Worm (Caenorhabditis elegans) whole organism, L1 larva: Measurements from ENCODE around the gene leo-1.

Experiments
- F16B12.6 ChIP-seq: fragments of 150-350 bp; optimal IDR thresholded peaks from 2 replicates; lab custom pipeline; 2014; ENCODE audit warnings: missing biosample characterization, missing genetic modification characterization
- Y116A8C.19 ChIP-seq: sonication (generic microtip); optimal IDR thresholded peaks from 2 replicates; lab custom pipeline; 2016; ENCODE audit warnings: missing compliant biosample characterization, missing genetic modification characterization, borderline replicate concordance
- aha-1 ChIP-seq: fragments of 150-350 bp; optimal IDR thresholded peaks from 2 replicates; lab custom pipeline; 2014; ENCODE audit warnings: missing biosample characterization, missing genetic modification characterization
- alr-1 ChIP-seq: fragments of 200-800 bp; sonication (Bioruptor generic); optimal IDR thresholded peaks from 2 replicates; lab custom pipeline; 2018; ENCODE audit warnings: borderline replicate concordance, mild to moderate bottlenecking, missing genetic modification characterization, missing compliant biosample characterization
- blmp-1 ChIP-seq: fragments of 150-350 bp; optimal IDR thresholded peaks from 2 replicates; lab custom pipeline; 2014; ENCODE audit warnings: missing biosample characterization, missing genetic modification characterization
- ceh-82 ChIP-seq, 3 experiments: fragments of 150-350 bp in 1 of 3; sonication (generic microtip) in 2 of 3; optimal IDR thresholded peaks; 2 replicates each; lab custom pipeline; 2014 to 2017; ENCODE audit warnings: missing biosample characterization in 3 of 3, missing genetic modification characterization in 3 of 3
- efl-1 ChIP-seq, 4 experiments: fragments of 150-350 bp; optimal IDR thresholded peaks in 3 of 4; peaks in 1 of 4; 1 replicate in 1 of 4; 2 replicates in 3 of 4; lab custom pipeline; 2014; ENCODE audit warnings: missing biosample characterization in 2 of 4, missing genetic modification characterization in 2 of 4, missing genetic modification reagents in 2 of 4
- elt-2 ChIP-seq: sonication (generic microtip); optimal IDR thresholded peaks from 2 replicates; lab custom pipeline; 2016; ENCODE audit warnings: missing genetic modification characterization, mild to moderate bottlenecking, inconsistent platforms, missing compliant biosample characterization, missing genetic modification reagents
- fkh-4 ChIP-seq: sonication (generic microtip); optimal IDR thresholded peaks from 2 replicates; lab custom pipeline; 2016; ENCODE audit warnings: missing compliant biosample characterization, missing genetic modification characterization, borderline replicate concordance
- hlh-17 ChIP-seq: fragments of 200-800 bp; sonication (Bioruptor generic); optimal IDR thresholded peaks from 2 replicates; lab custom pipeline; 2018; ENCODE audit warnings: missing genetic modification characterization, mild to moderate bottlenecking, missing compliant biosample characterization, moderate library complexity, borderline replicate concordance
- hlh-4 ChIP-seq: sonication (generic microtip); optimal IDR thresholded peaks from 2 replicates; lab custom pipeline; 2016; ENCODE audit warnings: mild to moderate bottlenecking, missing genetic modification characterization, missing compliant biosample characterization
- jun-1 ChIP-seq: fragments of 150-350 bp; optimal IDR thresholded peaks from 2 replicates; lab custom pipeline; 2014; ENCODE audit warnings: missing biosample characterization, missing genetic modification reagents, missing genetic modification characterization
- lin-13 ChIP-seq: fragments of 150-350 bp; optimal IDR thresholded peaks from 2 replicates; lab custom pipeline; 2014; ENCODE audit warnings: missing biosample characterization, missing genetic modification reagents, missing genetic modification characterization
- lin-35 ChIP-seq, 2 experiments: fragments of 150-350 bp; optimal IDR thresholded peaks; 2 replicates each; lab custom pipeline; 2014; ENCODE audit warnings: missing biosample characterization in 2 of 2, missing genetic modification characterization in 2 of 2, missing genetic modification reagents in 2 of 2
- lsy-2 ChIP-seq, 2 experiments: fragments of 150-350 bp; optimal IDR thresholded peaks; 2 replicates each; lab custom pipeline; 2014; ENCODE audit warnings: missing biosample characterization in 2 of 2, missing genetic modification characterization in 2 of 2
- mab-9 ChIP-seq: fragments of 200-800 bp; sonication (Bioruptor generic); IDR thresholded peaks from 2 replicates; pipeline ENCODE4 v1.3.6; 2022; ENCODE audit warnings: missing genetic modification reagents, missing genetic modification characterization, missing compliant biosample characterization
- mdl-1 ChIP-seq, 2 experiments: fragments of 150-350 bp; optimal IDR thresholded peaks; 2 replicates each; lab custom pipeline; 2014 to 2017; ENCODE audit warnings: missing biosample characterization in 2 of 2, missing genetic modification characterization in 2 of 2, inconsistent platforms in 1 of 2
- nhr-20 ChIP-seq: sonication (generic microtip); optimal IDR thresholded peaks from 2 replicates; lab custom pipeline; 2016; ENCODE audit warnings: mild to moderate bottlenecking, missing genetic modification characterization, missing compliant biosample characterization
- nhr-237 ChIP-seq: fragments of 150-350 bp; optimal IDR thresholded peaks from 2 replicates; lab custom pipeline; 2014; ENCODE audit warnings: missing biosample characterization, missing genetic modification characterization
- nhr-77 ChIP-seq: fragments of 150-350 bp; optimal IDR thresholded peaks from 2 replicates; lab custom pipeline; 2014; ENCODE audit warnings: missing biosample characterization, missing genetic modification characterization
- nhr-90 ChIP-seq: sonication (generic microtip); optimal IDR thresholded peaks from 2 replicates; lab custom pipeline; 2016; ENCODE audit warnings: mild to moderate bottlenecking, missing genetic modification characterization, missing compliant biosample characterization; ENCODE audit not compliant: poor library complexity
- pqm-1 ChIP-seq: sonication (generic microtip); optimal IDR thresholded peaks from 3 replicates; lab custom pipeline; 2017; ENCODE audit warnings: missing biosample characterization, missing genetic modification characterization
- snpc-4 ChIP-seq: fragments of 150-350 bp; optimal IDR thresholded peaks from 2 replicates; lab custom pipeline; 2014; ENCODE audit warnings: missing biosample characterization, missing genetic modification characterization
- sptf-1 ChIP-seq: fragments of 150-350 bp; optimal IDR thresholded peaks from 2 replicates; lab custom pipeline; 2014; ENCODE audit warnings: missing biosample characterization, missing genetic modification characterization
- sup-37 ChIP-seq: fragments of 200-800 bp; sonication (Bioruptor generic); optimal IDR thresholded peaks from 2 replicates; lab custom pipeline; 2018; ENCODE audit warnings: mild to moderate bottlenecking, missing genetic modification characterization, missing compliant biosample characterization
- swsn-7 ChIP-seq: sonication (generic microtip); optimal IDR thresholded peaks from 2 replicates; lab custom pipeline; 2016; ENCODE audit warnings: missing genetic modification characterization, missing compliant biosample characterization
- tbx-2 ChIP-seq: sonication (generic microtip); optimal IDR thresholded peaks from 2 replicates; lab custom pipeline; 2016; ENCODE audit warnings: missing genetic modification characterization, missing compliant biosample characterization
- unc-130 ChIP-seq: fragments of 150-350 bp; optimal IDR thresholded peaks from 2 replicates; lab custom pipeline; 2017; ENCODE audit warnings: missing biosample characterization, missing genetic modification characterization, inconsistent platforms
- zag-1 ChIP-seq: fragments of 150-350 bp; optimal IDR thresholded peaks from 2 replicates; lab custom pipeline; 2014; ENCODE audit warnings: missing biosample characterization, missing genetic modification characterization

The leo-1 gene

DNA sequence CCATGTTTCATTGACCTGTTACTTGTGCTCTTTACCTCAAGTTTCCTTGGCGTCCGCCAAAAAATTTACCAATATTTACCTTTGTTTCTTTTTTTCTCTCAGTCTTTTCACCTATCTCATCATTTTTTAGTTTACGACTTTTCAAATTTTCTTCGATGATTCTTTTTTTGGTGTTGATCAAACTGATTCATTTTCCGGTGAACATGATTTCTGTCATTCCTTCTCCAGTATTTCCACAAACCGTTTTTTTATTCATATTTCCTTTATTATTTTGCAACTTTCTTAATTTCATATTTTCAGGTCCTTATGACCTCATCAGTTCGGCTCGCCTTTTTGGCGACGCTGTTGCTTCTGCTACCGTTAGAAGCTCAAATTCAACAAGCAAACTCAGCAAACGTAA lies 41.7 kb downstream of the leo-1 start, which contains the start of gene F54D1.6:
TSS of gene F54D1.6 (plus strand) at position 301 of the 400 bp plus-strand sequence.
- no peak for TF ChIP-seq efl-1 (optimal IDR thresholded peaks at IDR 0.05; lab: Kevin White, UChicago)
- TF ChIP-seq efl-1 (GFP tag; optimal IDR thresholded peaks at IDR 0.05 in 1 of 2; lab: Kevin White, UChicago), result peak in 1 of 2 experiments; percentile 58
- TF ChIP-seq zag-1 (tag; lab: Kevin White, UChicago), result no peak

- TF ChIP-seq elt-2 (tag; lab: Kevin White, UChicago) (peak; percentile 3), aha-1 (tag; lab: Kevin White, UChicago) (no peak), hlh-17 (GFP tag; lab: Kevin White, UChicago) (no peak), efl-1 (optimal IDR thresholded peaks at IDR 0.05; lab: Kevin White, UChicago) (no peak), efl-1 (GFP tag; optimal IDR thresholded peaks at IDR 0.05 in 1 of 2; lab: Kevin White, UChicago) (peak in 1 of 2 experiments; percentile 55)
- TF ChIP-seq, all 84 proteins: peak for 2
Measured at ce11 chrIV:11286112-11286511, 43.1 kb downstream of the leo-1 start.

DNA sequence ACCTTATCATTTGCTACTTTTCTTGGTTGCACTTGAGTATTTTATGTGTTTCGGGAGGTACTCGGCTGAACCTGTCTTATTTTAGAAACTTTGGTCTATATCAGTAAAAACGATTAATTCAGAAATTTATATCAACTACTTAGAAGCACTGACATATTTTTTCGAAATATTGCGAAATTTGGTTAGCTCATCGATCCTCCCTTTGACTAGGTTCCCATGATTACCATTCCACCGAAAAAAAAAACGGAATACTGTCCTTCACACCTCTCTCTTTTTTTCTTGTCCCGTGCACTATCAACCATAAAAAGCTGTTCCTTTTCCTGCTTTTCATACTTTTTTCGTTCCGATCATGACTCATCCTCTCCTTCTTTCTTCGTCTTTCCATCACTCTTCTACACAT lies 43.9 kb downstream of the leo-1 start:
- TF ChIP-seq mab-9 (no peak), nhr-237 (no peak), hlh-17 (GFP tag; lab: Kevin White, UChicago) (no peak), fkh-4 (tag; lab: Kevin White, UChicago) (no peak), F16B12.6 (tag; lab: Kevin White, UChicago) (no peak), snpc-4 (tag; lab: Kevin White, UChicago) (no peak), Y116A8C.19 (tag; lab: Kevin White, UChicago) (no peak), nhr-20 (tag; lab: Kevin White, UChicago) (no peak)

- TF ChIP-seq sup-37 (GFP tag; lab: Kevin White, UChicago) (peak; percentile 6), hlh-4 (tag; lab: Kevin White, UChicago) (no peak), efl-1 (optimal IDR thresholded peaks at IDR 0.05; lab: Kevin White, UChicago) (peak in 1 of 2 experiments; percentile 13), efl-1 (GFP tag; optimal IDR thresholded peaks at IDR 0.05 in 1 of 2; lab: Kevin White, UChicago) (peak in 1 of 2 experiments; percentile 89), pqm-1 (peak; percentile 28), blmp-1 (no peak), ceh-82 (tag; optimal IDR thresholded peaks at IDR 0.05; lab: Kevin White, UChicago) (peak in 1 of 3 experiments; percentile 1), alr-1 (tag; lab: Kevin White, UChicago) (no peak), nhr-20 (tag; lab: Kevin White, UChicago) (peak; percentile 37), nhr-90 (tag; lab: Kevin White, UChicago) (peak; percentile 50), lsy-2 (tag; optimal IDR thresholded peaks at IDR 0.05; lab: Kevin White, UChicago) (peak in 1 of 2 experiments; percentile 20), lin-35 (GFP tag; optimal IDR thresholded peaks at IDR 0.05; lab: Kevin White, UChicago) (peak in 1 of 2 experiments; percentile 48), elt-2 (tag; lab: Kevin White, UChicago) (peak; percentile 85), nhr-77 (tag; lab: Kevin White, UChicago) (peak; percentile 76), unc-130 (tag; lab: Kevin White, UChicago) (no peak), mdl-1 (tag; optimal IDR thresholded peaks at IDR 0.05; lab: Kevin White, UChicago) (peak in 1 of 2 experiments; percentile 25), sptf-1 (tag; lab: Kevin White, UChicago) (no peak), jun-1 (tag; lab: Kevin White, UChicago) (peak; percentile 46), swsn-7 (tag; lab: Kevin White, UChicago) (no peak), tbx-2 (tag; lab: Kevin White, UChicago) (peak; percentile 63), lin-13 (GFP tag; lab: Kevin White, UChicago) (no peak)
- TF ChIP-seq, all 84 proteins: peak for 13
Measured at ce11 chrIV:11284102-11284531, 45.1 kb downstream of the leo-1 start.
